Fruit fly (Drosophila melanogaster): Measurements from ENCODE around the gene CG12105.
A peak's percentile ranks its signal among the peaks of the same experiment; 100 is the strongest.

CG12105 gene

DNA sequence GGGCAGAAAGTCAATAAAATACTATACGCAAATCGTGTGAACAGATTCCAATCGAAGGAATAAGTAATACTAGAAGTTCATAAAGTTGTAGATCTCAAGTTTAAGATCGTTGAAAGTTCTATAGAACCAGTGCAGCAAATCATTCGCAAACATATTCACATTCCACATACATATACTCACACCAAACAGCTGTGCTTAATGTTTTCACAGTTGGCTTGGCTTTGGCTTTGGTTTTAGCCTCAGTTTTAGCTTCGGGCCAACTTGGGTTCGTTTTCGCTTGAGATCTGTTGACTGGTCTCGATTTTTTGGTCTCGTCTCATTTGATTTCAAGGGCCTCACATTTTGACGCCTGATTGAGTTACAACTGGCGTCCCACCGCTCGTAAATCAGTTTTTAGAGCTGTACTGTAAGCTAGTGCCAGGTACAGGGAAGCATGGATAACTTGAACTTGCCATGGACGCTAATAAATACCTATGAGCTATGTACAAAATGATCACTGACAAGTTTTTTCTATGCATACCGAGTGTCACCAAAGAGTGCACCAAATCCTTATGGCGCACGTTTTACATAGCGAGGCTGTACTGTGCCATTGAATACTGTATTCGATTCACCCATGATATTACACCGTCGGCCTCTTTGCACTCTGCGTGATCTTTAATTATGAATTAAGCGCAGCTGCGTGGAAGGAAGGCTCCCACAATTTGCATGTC lies 28.3 kb downstream of the CG12105 start (continued):
- peak; percentile 80 for TF ChIP-seq CG13424 (tag; optimal IDR thresholded peaks at IDR 0.05)
- peak; percentile 58 for TF ChIP-seq wek (GFP tag; optimal IDR thresholded peaks at IDR 0.05)
- peak; percentile 88 for TF ChIP-seq CG11504 (tag; optimal IDR thresholded peaks at IDR 0.05)
- TF ChIP-seq YL-1 (GFP tag; optimal IDR thresholded peaks at IDR 0.05), result no peak
- TF ChIP-seq CG10267 (tag; optimal IDR thresholded peaks at IDR 0.05), result peak; percentile 56
- peak; percentile 75 for TF ChIP-seq bcd (GFP tag; optimal IDR thresholded peaks at IDR 0.05)
- peak; percentile 82 for TF ChIP-seq CG3281 (GFP tag; optimal IDR thresholded peaks at IDR 0.05)
- TF ChIP-seq CG8359 (GFP tag; optimal IDR thresholded peaks at IDR 0.05; ENCODE audit: borderline replicate concordance), result peak; percentile 46
- no peak for TF ChIP-seq CG10431 (GFP tag; optimal IDR thresholded peaks at IDR 0.05)
- peak; percentile 84 for TF ChIP-seq mirr (GFP tag; optimal IDR thresholded peaks at IDR 0.05)
- TF ChIP-seq Pdp1 (GFP tag; optimal IDR thresholded peaks at IDR 0.05), result peak; percentile 83 to 88
- peak; percentile 73 for TF ChIP-seq CG16863 (GFP tag; optimal IDR thresholded peaks at IDR 0.05)
- TF ChIP-seq disco-r (GFP tag; optimal IDR thresholded peaks at IDR 0.05), result peak; percentile 61
- TF ChIP-seq MBD-R2 (GFP tag; IDR thresholded peaks at IDR 0.05), result peak; percentile 82
- TF ChIP-seq BtbVII (GFP tag; optimal IDR thresholded peaks at IDR 0.05), result peak; percentile 62
- TF ChIP-seq Hand (GFP tag; optimal IDR thresholded peaks at IDR 0.05), result peak; percentile 32
- TF ChIP-seq CG6765 (GFP tag; optimal IDR thresholded peaks at IDR 0.05), result peak; percentile 76
- TF ChIP-seq zfh1 (GFP tag; IDR thresholded peaks at IDR 0.05), result peak; percentile 86
- TF ChIP-seq CG12104 (GFP tag; optimal IDR thresholded peaks at IDR 0.05), result peak; percentile 68
- no peak for TF ChIP-seq bigmax (GFP tag; optimal IDR thresholded peaks at IDR 0.05)
- peak; percentile 57 for TF ChIP-seq Sox100B (GFP tag; optimal IDR thresholded peaks at IDR 0.05)
- TF ChIP-seq ase (GFP tag; IDR thresholded peaks at IDR 0.05), result 0 out of 3 replicates have a peak, but pooled peaks have one; percentile 43
- peak; percentile 18 for TF ChIP-seq Hey (tag; optimal IDR thresholded peaks at IDR 0.05)
- peak; percentile 75 for TF ChIP-seq pb (GFP tag; optimal IDR thresholded peaks at IDR 0.05)
- TF ChIP-seq Hr78 (GFP tag; optimal IDR thresholded peaks at IDR 0.05), result peak in 1 of 2 experiments; percentile 7
- peak; percentile 87 for TF ChIP-seq Gug (GFP tag; IDR thresholded peaks at IDR 0.05)
- peak; percentile 12 for TF ChIP-seq CG17186 (GFP tag; optimal IDR thresholded peaks at IDR 0.05)
- TF ChIP-seq CG6272 (GFP tag; IDR thresholded peaks at IDR 0.05), result peak; percentile 85
- no peak for TF ChIP-seq CG2129 (GFP tag; IDR thresholded peaks at IDR 0.05; ENCODE audit: partially characterized antibody)
- TF ChIP-seq luna (GFP tag; optimal IDR thresholded peaks at IDR 0.05), result peak; percentile 62
- peak; percentile 33 for TF ChIP-seq CG3995 (GFP tag; optimal IDR thresholded peaks at IDR 0.05)
- peak; percentile 75 for TF ChIP-seq CG32767 (GFP tag; IDR thresholded peaks at IDR 0.05)
- TF ChIP-seq gsb (GFP tag; IDR thresholded peaks at IDR 0.05), result peak; percentile 88
- peak; percentile 80 for TF ChIP-seq CG7786 (GFP tag; optimal IDR thresholded peaks at IDR 0.05)
- peak; percentile 93 for TF ChIP-seq CG7839 (tag; optimal IDR thresholded peaks at IDR 0.05)
- TF ChIP-seq Nf-YC (tag; optimal IDR thresholded peaks at IDR 0.05), result peak; percentile 68
- peak; percentile 89 for TF ChIP-seq otp (GFP tag; IDR thresholded peaks at IDR 0.05)
- peak; percentile 57 for TF ChIP-seq CG6654 (GFP tag; optimal IDR thresholded peaks at IDR 0.05)
- no peak for TF ChIP-seq kni (GFP tag; optimal IDR thresholded peaks at IDR 0.05)
- peak; percentile 83 for TF ChIP-seq ci (GFP tag; IDR thresholded peaks at IDR 0.05)
- TF ChIP-seq ab (GFP tag; optimal IDR thresholded peaks at IDR 0.05), result peak; percentile 69
- TF ChIP-seq dm (GFP tag; optimal IDR thresholded peaks at IDR 0.05), result peak; percentile 34
- TF ChIP-seq CG3847 (GFP tag; IDR thresholded peaks at IDR 0.05), result peak; percentile 89
- TF ChIP-seq CG9437 (GFP tag; optimal IDR thresholded peaks at IDR 0.05), result peak; percentile 33
- peak; percentile 48 for TF ChIP-seq CG12236 (GFP tag; optimal IDR thresholded peaks at IDR 0.05)
- TF ChIP-seq oc (tag; optimal IDR thresholded peaks at IDR 0.05), result peak; percentile 28
- TF ChIP-seq MTF-1 (GFP tag; optimal IDR thresholded peaks at IDR 0.05; ENCODE audit: borderline replicate concordance), result peak; percentile 67
- TF ChIP-seq HLH3B (GFP tag; IDR thresholded peaks at IDR 0.05), result peak; percentile 88
- peak; percentile 74 for TF ChIP-seq CG12659 (GFP tag; optimal IDR thresholded peaks at IDR 0.05)
